Worm (Caenorhabditis elegans) whole organism, L3 larva: ENCODE results near the gene K10H10.9.
A peak's percentile ranks its signal among the peaks of the same experiment; 100 is the strongest.

ENCODE experiments used
- R02D3.7 ChIP-seq: fragments of 150-350 bp; optimal IDR thresholded peaks from 2 replicates; lab custom pipeline; 2014; ENCODE audit warnings: missing biosample characterization, missing genetic modification characterization
- ZK546.5 ChIP-seq: sonication (generic microtip); optimal IDR thresholded peaks from 2 replicates; lab custom pipeline; 2017; ENCODE audit warnings: missing biosample characterization, missing genetic modification characterization
- aly-2 ChIP-seq: fragments of 150-350 bp; optimal IDR thresholded peaks from 2 replicates; lab custom pipeline; 2014; ENCODE audit warnings: missing biosample characterization, missing genetic modification characterization
- ceh-28 ChIP-seq: fragments of 150-350 bp; optimal IDR thresholded peaks from 2 replicates; lab custom pipeline; 2014; ENCODE audit warnings: missing biosample characterization, missing genetic modification reagents, missing genetic modification characterization
- ceh-82 ChIP-seq: fragments of 150-350 bp; optimal IDR thresholded peaks from 2 replicates; lab custom pipeline; 2014; ENCODE audit warnings: missing biosample characterization, missing genetic modification characterization
- ceh-9 ChIP-seq: sonication (generic microtip); optimal IDR thresholded peaks from 2 replicates; lab custom pipeline; 2018; ENCODE audit warnings: missing biosample characterization, missing genetic modification characterization
- daf-12 ChIP-seq: fragments of 150-350 bp; optimal IDR thresholded peaks from 2 replicates; lab custom pipeline; 2014; ENCODE audit warnings: missing biosample characterization, missing genetic modification reagents, missing genetic modification characterization
- egl-27 ChIP-seq: sonication (generic microtip); optimal IDR thresholded peaks from 4 replicates; lab custom pipeline; 2017; ENCODE audit warnings: missing biosample characterization, missing genetic modification reagents, missing genetic modification characterization
- egl-5 ChIP-seq: fragments of 150-350 bp; optimal IDR thresholded peaks from 2 replicates; lab custom pipeline; 2017; ENCODE audit warnings: missing biosample characterization, missing genetic modification reagents, missing genetic modification characterization, inconsistent platforms
- elt-2 ChIP-seq: sonication (generic microtip); optimal IDR thresholded peaks from 2 replicates; lab custom pipeline; 2016; ENCODE audit warnings: missing genetic modification reagents, mild to moderate bottlenecking, missing genetic modification characterization, missing compliant biosample characterization
- elt-3 ChIP-seq, 3 experiments: fragments of 150-350 bp in 1 of 3; sonication (generic microtip) in 2 of 3; optimal IDR thresholded peaks; 2 replicates in 2 of 3; 4 replicates in 1 of 3; lab custom pipeline; 2014 to 2017; ENCODE audit warnings: missing biosample characterization in 3 of 3, missing genetic modification characterization in 3 of 3
- eor-1 ChIP-seq, 2 experiments: fragments of 150-350 bp; optimal IDR thresholded peaks; 2 replicates each; lab custom pipeline; 2014 to 2018; ENCODE audit warnings: missing biosample characterization in 2 of 2, missing genetic modification characterization in 2 of 2
- fkh-10 ChIP-seq: sonication (generic microtip); optimal IDR thresholded peaks from 2 replicates; lab custom pipeline; 2017; ENCODE audit warnings: missing biosample characterization, missing genetic modification reagents, missing genetic modification characterization
- fos-1 ChIP-seq: fragments of 150-350 bp; optimal IDR thresholded peaks from 2 replicates; lab custom pipeline; 2014; ENCODE audit warnings: missing biosample characterization, missing genetic modification characterization
- hmg-11 ChIP-seq: sonication (generic microtip); optimal IDR thresholded peaks from 2 replicates; lab custom pipeline; 2016; ENCODE audit warnings: missing genetic modification characterization, missing compliant biosample characterization
- jun-1 ChIP-seq: fragments of 150-350 bp; optimal IDR thresholded peaks from 2 replicates; lab custom pipeline; 2014; ENCODE audit warnings: missing biosample characterization, missing genetic modification reagents, missing genetic modification characterization
- lin-39 ChIP-seq: fragments of 150-350 bp; optimal IDR thresholded peaks from 2 replicates; lab custom pipeline; 2018; ENCODE audit warnings: missing biosample characterization, missing genetic modification reagents, missing genetic modification characterization
- lsy-12 ChIP-seq: sonication (generic microtip); optimal IDR thresholded peaks from 2 replicates; lab custom pipeline; 2016; ENCODE audit warnings: mild to moderate bottlenecking, missing genetic modification characterization, missing compliant biosample characterization
- mml-1 ChIP-seq: fragments of 150-350 bp; sonication (generic microtip); optimal IDR thresholded peaks from 3 replicates; lab custom pipeline; 2014; ENCODE audit warnings: missing biosample characterization, missing genetic modification characterization
- nfya-1 ChIP-seq: sonication (generic microtip); optimal IDR thresholded peaks from 2 replicates; lab custom pipeline; 2017; ENCODE audit warnings: missing genetic modification characterization, mild to moderate bottlenecking, missing compliant biosample characterization, antibody characterized with exemption, moderate library complexity; ENCODE audit not compliant: insufficient read depth
- nhr-11 ChIP-seq: fragments of 150-350 bp; optimal IDR thresholded peaks from 2 replicates; lab custom pipeline; 2014; ENCODE audit warnings: missing biosample characterization, missing genetic modification characterization
- nhr-12 ChIP-seq: fragments of 150-350 bp; optimal IDR thresholded peaks from 2 replicates; lab custom pipeline; 2014; ENCODE audit warnings: missing biosample characterization, missing genetic modification characterization
- nhr-23 ChIP-seq: fragments of 150-350 bp; optimal IDR thresholded peaks from 2 replicates; lab custom pipeline; 2014; ENCODE audit warnings: missing biosample characterization, missing genetic modification reagents, missing genetic modification characterization
- nhr-237 ChIP-seq: fragments of 150-350 bp; optimal IDR thresholded peaks from 2 replicates; lab custom pipeline; 2014; ENCODE audit warnings: missing biosample characterization, missing genetic modification characterization
- nhr-28 ChIP-seq: fragments of 150-350 bp; optimal IDR thresholded peaks from 2 replicates; lab custom pipeline; 2014; ENCODE audit warnings: missing biosample characterization, missing genetic modification characterization
- nhr-43 ChIP-seq: sonication (generic microtip); optimal IDR thresholded peaks from 2 replicates; lab custom pipeline; 2016; ENCODE audit warnings: mild to moderate bottlenecking, missing genetic modification characterization, missing compliant biosample characterization; ENCODE audit not compliant: poor library complexity, severe bottlenecking
- nhr-67 ChIP-seq: fragments of 150-350 bp; optimal IDR thresholded peaks from 2 replicates; lab custom pipeline; 2014; ENCODE audit warnings: missing biosample characterization, missing genetic modification characterization
- nhr-76 ChIP-seq: fragments of 150-350 bp; sonication (generic microtip); optimal IDR thresholded peaks from 5 replicates; lab custom pipeline; 2014; ENCODE audit warnings: missing biosample characterization, missing genetic modification characterization
- nhr-77 ChIP-seq: fragments of 150-350 bp; optimal IDR thresholded peaks from 2 replicates; lab custom pipeline; 2014; ENCODE audit warnings: missing biosample characterization, missing genetic modification characterization
- pha-4 ChIP-seq: fragments of 150-350 bp; optimal IDR thresholded peaks from 2 replicates; lab custom pipeline; 2014; ENCODE audit warnings: missing biosample characterization, missing genetic modification reagents, missing genetic modification characterization
- pqm-1 ChIP-seq: fragments of 150-350 bp; optimal IDR thresholded peaks from 2 replicates; lab custom pipeline; 2017; ENCODE audit warnings: missing biosample characterization, missing genetic modification characterization, inconsistent platforms
- sea-2 ChIP-seq: fragments of 150-350 bp; sonication (generic microtip); optimal IDR thresholded peaks from 4 replicates; lab custom pipeline; 2014; ENCODE audit warnings: missing biosample characterization, missing genetic modification reagents, missing genetic modification characterization
- tbx-2 ChIP-seq: sonication (generic microtip); optimal IDR thresholded peaks from 2 replicates; lab custom pipeline; 2016; ENCODE audit warnings: mild to moderate bottlenecking, missing genetic modification characterization, missing compliant biosample characterization
- unc-62 ChIP-seq: fragments of 150-350 bp; sonication (generic microtip); optimal IDR thresholded peaks from 4 replicates; lab custom pipeline; 2014; ENCODE audit warnings: missing biosample characterization, missing genetic modification reagents, missing genetic modification characterization
- zag-1 ChIP-seq: fragments of 150-350 bp; optimal IDR thresholded peaks from 2 replicates; lab custom pipeline; 2014; ENCODE audit warnings: missing biosample characterization, missing genetic modification characterization
- ztf-11 ChIP-seq: fragments of 150-350 bp; optimal IDR thresholded peaks from 2 replicates; lab custom pipeline; 2014; ENCODE audit warnings: missing biosample characterization, missing genetic modification characterization
- ztf-4 ChIP-seq: fragments of 150-350 bp; optimal IDR thresholded peaks from 2 replicates; lab custom pipeline; 2014; ENCODE audit warnings: missing biosample characterization, missing genetic modification characterization

The K10H10.9 gene

ce11 chrII:14548691-14549090 is 33.8 kb upstream of the K10H10.9 start, which contains the start of gene gcy-29:
gcy-29 (minus strand) TSS chrII:14548791.
- TF ChIP-seq nhr-76 (tag; lab: Kevin White, UChicago) (no peak), aly-2 (tag; lab: Kevin White, UChicago) (no peak), R02D3.7 (tag; lab: Kevin White, UChicago) (no peak), ztf-4 (tag; lab: Kevin White, UChicago) (no peak), nhr-67 (tag; lab: Kevin White, UChicago) (no peak), mml-1 (tag; lab: Kevin White, UChicago) (no peak), nhr-77 (tag; lab: Kevin White, UChicago) (no peak), ceh-28 (tag; lab: Kevin White, UChicago) (no peak), elt-2 (tag; lab: Kevin White, UChicago) (no peak), hmg-11 (tag; lab: Kevin White, UChicago) (no peak), tbx-2 (tag; lab: Kevin White, UChicago) (no peak), eor-1 (tag; optimal IDR thresholded peaks at IDR 0.05; lab: Kevin White, UChicago) (no peak), daf-12 (tag; lab: Kevin White, UChicago) (no peak), pqm-1 (tag; lab: Kevin White, UChicago) (no peak)
- TF ChIP-seq, all 47 proteins: peak for 0

ce11 chrII:14540551-14540950 is 25.6 kb upstream of the K10H10.9 start:
- TF ChIP-seq nhr-12 (tag; lab: Kevin White, UChicago): no peak
- peak; percentile 59 for TF ChIP-seq elt-2 (tag; lab: Kevin White, UChicago)
- no peak for TF ChIP-seq nhr-237 (tag; lab: Kevin White, UChicago)
- TF ChIP-seq pqm-1 (tag; lab: Kevin White, UChicago): peak; percentile 66

ce11 chrII:14537728-14538127 is 22.8 kb upstream of the K10H10.9 start, which contains the start of the genes clec-147 and C04H5.7:
clec-147 (minus strand) TSS chrII:14537828.
C04H5.7 (plus strand) TSS chrII:14537946.
- TF ChIP-seq elt-3 (tag; optimal IDR thresholded peaks at IDR 0.05; lab: Kevin White, UChicago): no peak
- no peak for TF ChIP-seq nhr-237 (tag; lab: Kevin White, UChicago)
- no peak for TF ChIP-seq lsy-12 (tag; lab: Kevin White, UChicago)
- no peak for TF ChIP-seq fos-1 (tag; lab: Kevin White, UChicago)
- no peak for TF ChIP-seq ceh-9
- TF ChIP-seq nhr-11 (tag; lab: Kevin White, UChicago): no peak
- no peak for TF ChIP-seq egl-5 (tag; lab: Kevin White, UChicago)
- TF ChIP-seq R02D3.7 (tag; lab: Kevin White, UChicago): no peak
- TF ChIP-seq nhr-12 (tag; lab: Kevin White, UChicago): no peak
- no peak for TF ChIP-seq daf-12 (tag; lab: Kevin White, UChicago)

ce11 chrII:14534000-14534399 is 19.1 kb upstream of the K10H10.9 start, which contains the start of gene C04H5.1:
C04H5.1 (plus strand) TSS chrII:14534300.
- TF ChIP-seq ztf-4 (tag; lab: Kevin White, UChicago) (no peak), nfya-1 (tag; lab: Kevin White, UChicago) (no peak), R02D3.7 (tag; lab: Kevin White, UChicago) (no peak), nhr-23 (tag; lab: Kevin White, UChicago) (no peak), nhr-43 (tag; lab: Kevin White, UChicago) (no peak), ceh-28 (tag; lab: Kevin White, UChicago) (no peak), ceh-9 (no peak), nhr-28 (no peak), pha-4 (tag; lab: Kevin White, UChicago) (no peak), nhr-11 (tag; lab: Kevin White, UChicago) (no peak), fos-1 (tag; lab: Kevin White, UChicago) (no peak), jun-1 (no peak), fkh-10 (GFP tag; lab: Kevin White, UChicago) (no peak), daf-12 (tag; lab: Kevin White, UChicago) (no peak), ztf-11 (tag; lab: Kevin White, UChicago) (no peak), lin-39 (tag; lab: Kevin White, UChicago) (no peak), aly-2 (tag; lab: Kevin White, UChicago) (no peak), egl-5 (tag; lab: Kevin White, UChicago) (no peak)

- TF ChIP-seq nfya-1 (tag; lab: Kevin White, UChicago): peak; percentile 74
- peak; percentile 83 for TF ChIP-seq elt-2 (tag; lab: Kevin White, UChicago)
- no peak for TF ChIP-seq nhr-67 (tag; lab: Kevin White, UChicago)
- TF ChIP-seq jun-1: peak; percentile 10
- TF ChIP-seq nhr-77 (tag; lab: Kevin White, UChicago): no peak
- no peak for TF ChIP-seq nhr-76 (tag; lab: Kevin White, UChicago)
- peak; percentile 54 for TF ChIP-seq pqm-1 (tag; lab: Kevin White, UChicago)
- TF ChIP-seq nhr-11 (tag; lab: Kevin White, UChicago): no peak
- TF ChIP-seq sea-2 (GFP tag; lab: Kevin White, UChicago): no peak
- no peak for TF ChIP-seq fkh-10 (GFP tag; lab: Kevin White, UChicago)
- TF ChIP-seq ZK546.5 (tag; lab: Kevin White, UChicago): no peak
- TF ChIP-seq zag-1 (tag; lab: Kevin White, UChicago): no peak
- TF ChIP-seq R02D3.7 (tag; lab: Kevin White, UChicago): no peak
- no peak for TF ChIP-seq nhr-28
- no peak for TF ChIP-seq unc-62 (GFP tag; lab: Kevin White, UChicago)
- no peak for TF ChIP-seq egl-5 (tag; lab: Kevin White, UChicago)
- TF ChIP-seq egl-27: no peak
- no peak for TF ChIP-seq tbx-2 (tag; lab: Kevin White, UChicago)
- TF ChIP-seq lin-39 (tag; lab: Kevin White, UChicago): no peak
- TF ChIP-seq ceh-82: no peak
- TF ChIP-seq ceh-28 (tag; lab: Kevin White, UChicago): no peak
- TF ChIP-seq lsy-12 (tag; lab: Kevin White, UChicago): no peak
- TF ChIP-seq nhr-43 (tag; lab: Kevin White, UChicago): no peak
- TF ChIP-seq nhr-23 (tag; lab: Kevin White, UChicago): peak; percentile 56
- no peak for TF ChIP-seq fos-1 (tag; lab: Kevin White, UChicago)
- TF ChIP-seq ceh-9: no peak
- TF ChIP-seq aly-2 (tag; lab: Kevin White, UChicago): no peak
Measured at ce11 chrII:14528233-14528802, 13.4 kb upstream of the K10H10.9 start, which contains the start of the genes F57C2.5 and spat-1. F57C2.5 (minus strand) TSS chrII:14528239. spat-1 (plus strand) TSS chrII:14528752.
